Worm (Caenorhabditis elegans) whole organism, mixed stage, embryonic: ENCODE measurements around the gene rmd-2.

Experiments used
- bed-3 ChIP-seq: fragments of 200-800 bp; sonication (Bioruptor generic); optimal IDR thresholded peaks from 3 replicates; lab custom pipeline; 2018; ENCODE audit warnings: mild to moderate bottlenecking, missing genetic modification characterization, moderate library complexity, missing compliant biosample characterization
- blmp-1 ChIP-seq: fragments of 150-350 bp; optimal IDR thresholded peaks from 2 replicates; lab custom pipeline; 2014; ENCODE audit warnings: missing biosample characterization, missing genetic modification characterization
- hlh-1 ChIP-seq: fragments of 150-350 bp; optimal IDR thresholded peaks from 2 replicates; lab custom pipeline; 2014; ENCODE audit warnings: missing biosample characterization, missing genetic modification reagents, missing genetic modification characterization
- lin-13 ChIP-seq: fragments of 150-350 bp; optimal IDR thresholded peaks from 2 replicates; lab custom pipeline; 2014; ENCODE audit warnings: missing biosample characterization, missing genetic modification characterization
- nhr-76 ChIP-seq: sonication (generic microtip); optimal IDR thresholded peaks from 2 replicates; lab custom pipeline; 2017; ENCODE audit warnings: missing biosample characterization, missing genetic modification characterization
- pha-4 ChIP-seq: fragments of 150-350 bp; optimal IDR thresholded peaks from 2 replicates; lab custom pipeline; 2018; ENCODE audit warnings: missing biosample characterization, missing genetic modification reagents, missing genetic modification characterization
- snpc-4 ChIP-seq: fragments of 150-350 bp; optimal IDR thresholded peaks from 2 replicates; lab custom pipeline; 2014; ENCODE audit warnings: missing biosample characterization, missing genetic modification characterization
- sptf-1 ChIP-seq: sonication (generic microtip); optimal IDR thresholded peaks from 2 replicates; lab custom pipeline; 2017; ENCODE audit warnings: mild to moderate bottlenecking, missing genetic modification characterization, moderate library complexity, missing compliant biosample characterization
- unc-39 ChIP-seq: fragments of 150-350 bp; optimal IDR thresholded peaks from 2 replicates; lab custom pipeline; 2014; ENCODE audit warnings: missing biosample characterization, missing genetic modification characterization
- unc-62 ChIP-seq: fragments of 150-350 bp; optimal IDR thresholded peaks from 2 replicates; lab custom pipeline; 2014; ENCODE audit warnings: missing biosample characterization, missing genetic modification reagents, missing genetic modification characterization

ce11 chrV:10007484-10007883 lies 21.4 kb upstream of the rmd-2 start:
- TF ChIP-seq bed-3 (GFP tag; lab: Kevin White, UChicago) = no peak
- TF ChIP-seq snpc-4 = no peak
- no peak for TF ChIP-seq unc-39
- no peak for TF ChIP-seq lin-13 (tag; lab: Kevin White, UChicago)
- no peak for TF ChIP-seq pha-4
- TF ChIP-seq blmp-1 = no peak
- no peak for TF ChIP-seq nhr-76 (tag; lab: Kevin White, UChicago)
- TF ChIP-seq unc-62 = no peak
- no peak for TF ChIP-seq hlh-1 (tag; lab: Kevin White, UChicago)
- no peak for TF ChIP-seq sptf-1 (tag; lab: Kevin White, UChicago)
